Fruit fly (Drosophila melanogaster): ENCODE data around the gene CG15042.

The CG15042 gene

dm6 chrX:18564984-18565383 is 36.9 kb upstream of the CG15042 start:
- no peak for TF ChIP-seq CG11902 (GFP tag; optimal IDR thresholded peaks at IDR 0.05)
- peak; percentile 29 for TF ChIP-seq CG31627 (GFP tag; optimal IDR thresholded peaks at IDR 0.05)
- TF ChIP-seq Smox (GFP tag; optimal IDR thresholded peaks at IDR 0.05), result peak; percentile 9
- no peak for TF ChIP-seq vri (GFP tag; optimal IDR thresholded peaks at IDR 0.05)
- TF ChIP-seq pdm3 (GFP tag; optimal IDR thresholded peaks at IDR 0.05), result peak; percentile 33
- peak; percentile 56 for TF ChIP-seq svp (GFP tag)
- TF ChIP-seq dsx (GFP tag; optimal IDR thresholded peaks at IDR 0.05; ENCODE audit: poor library complexity, severe bottlenecking), result peak; percentile 49
- TF ChIP-seq eg (GFP tag; IDR thresholded peaks at IDR 0.05), result peak; percentile 47; the same call in 2 of the 3 replicates
- TF ChIP-seq fd59A (GFP tag; optimal IDR thresholded peaks at IDR 0.05), result no peak
- TF ChIP-seq CG6854 (GFP tag; optimal IDR thresholded peaks at IDR 0.05), result no peak
- peak; percentile 49; the same call in 2 of the 3 replicates for TF ChIP-seq CG6163 (GFP tag; IDR thresholded peaks at IDR 0.05)
- peak; percentile 68 for TF ChIP-seq CG15336 (GFP tag; IDR thresholded peaks at IDR 0.05)
- peak; percentile 13 for TF ChIP-seq OdsH (GFP tag; optimal IDR thresholded peaks at IDR 0.05)
- peak; percentile 64 for TF ChIP-seq CG8119 (GFP tag; IDR thresholded peaks at IDR 0.05)
- TF ChIP-seq Met (GFP tag; optimal IDR thresholded peaks at IDR 0.05), result peak; percentile 16
- TF ChIP-seq CG1621 (tag; optimal IDR thresholded peaks at IDR 0.05), result no peak
- peak; percentile 62 for TF ChIP-seq Eip78C (GFP tag)
- peak; percentile 35 for TF ChIP-seq acj6 (GFP tag; optimal IDR thresholded peaks at IDR 0.05)
- TF ChIP-seq CG32006 (GFP tag; optimal IDR thresholded peaks at IDR 0.05), result peak; percentile 50
- peak; percentile 3 for TF ChIP-seq CG6792 (GFP tag; optimal IDR thresholded peaks at IDR 0.05)
- peak; percentile 18 for TF ChIP-seq net (GFP tag; optimal IDR thresholded peaks at IDR 0.05)
- TF ChIP-seq Sox102F (GFP tag; optimal IDR thresholded peaks at IDR 0.05), result peak; percentile 12
- peak; percentile 19 for TF ChIP-seq Hr39 (GFP tag; optimal IDR thresholded peaks at IDR 0.05)
- peak; percentile 17 for TF ChIP-seq esn (GFP tag; optimal IDR thresholded peaks at IDR 0.05)
- TF ChIP-seq CG10631 (GFP tag; optimal IDR thresholded peaks at IDR 0.05), result peak; percentile 4
- peak; percentile 21 for TF ChIP-seq lz (GFP tag; optimal IDR thresholded peaks at IDR 0.05)
- TF ChIP-seq Sox14 (GFP tag; optimal IDR thresholded peaks at IDR 0.05), result peak; percentile 8
- TF ChIP-seq CG10669 (GFP tag; optimal IDR thresholded peaks at IDR 0.05), result peak; percentile 9
- peak; percentile 10 for TF ChIP-seq CG8319 (GFP tag; optimal IDR thresholded peaks at IDR 0.05)
- no peak for TF ChIP-seq Eip93F (GFP tag; optimal IDR thresholded peaks at IDR 0.05)
- TF ChIP-seq CG3919 (GFP tag; optimal IDR thresholded peaks at IDR 0.05), result peak; percentile 34
- TF ChIP-seq salr (GFP tag; optimal IDR thresholded peaks at IDR 0.05), result no peak
- peak; percentile 20; the same call in 1 of the 2 replicates for TF ChIP-seq Gug (GFP tag; IDR thresholded peaks at IDR 0.05)
- peak; percentile 25 for TF ChIP-seq topi (GFP tag; optimal IDR thresholded peaks at IDR 0.05)
- peak; percentile 6 for TF ChIP-seq Eip75B (GFP tag; optimal IDR thresholded peaks at IDR 0.05)

dm6 chrX:18560584-18560983 is 32.5 kb upstream of the CG15042 start:
- no peak for TF ChIP-seq Eip75B (GFP tag; optimal IDR thresholded peaks at IDR 0.05)
- TF ChIP-seq CG8319 (GFP tag; optimal IDR thresholded peaks at IDR 0.05), result no peak
- no peak for TF ChIP-seq Blimp-1 (GFP tag; optimal IDR thresholded peaks at IDR 0.05)
- no peak for TF ChIP-seq CG9139 (GFP tag; optimal IDR thresholded peaks at IDR 0.05)
- no peak for TF ChIP-seq CG31627 (GFP tag; optimal IDR thresholded peaks at IDR 0.05)
- TF ChIP-seq cyc (GFP tag; optimal IDR thresholded peaks at IDR 0.05), result no peak
- TF ChIP-seq Sox15 (GFP tag; optimal IDR thresholded peaks at IDR 0.05), result no peak
- TF ChIP-seq lz (GFP tag; optimal IDR thresholded peaks at IDR 0.05), result no peak
- TF ChIP-seq fkh (GFP tag; optimal IDR thresholded peaks at IDR 0.05), result no peak
- TF ChIP-seq CG16779 (tag; optimal IDR thresholded peaks at IDR 0.05), result no peak
- TF ChIP-seq OdsH (GFP tag; optimal IDR thresholded peaks at IDR 0.05), result no peak
- TF ChIP-seq fd85E (GFP tag; optimal IDR thresholded peaks at IDR 0.05), result no peak
- no peak for TF ChIP-seq CG6276 (GFP tag; optimal IDR thresholded peaks at IDR 0.05)
- TF ChIP-seq dsx (GFP tag; optimal IDR thresholded peaks at IDR 0.05; ENCODE audit: poor library complexity, severe bottlenecking), result no peak
